Worm (Caenorhabditis elegans) whole organism, early embryonic: ENCODE data around the gene cal-1.

Source experiments
- B0310.2 ChIP-seq: sonication (generic microtip); optimal IDR thresholded peaks from 2 replicates; lab custom pipeline; 2016; ENCODE audit warnings: mild to moderate bottlenecking, missing genetic modification characterization, missing compliant biosample characterization
- F13C5.2 ChIP-seq: sonication (generic microtip); optimal IDR thresholded peaks from 2 replicates; lab custom pipeline; 2017; ENCODE audit warnings: mild to moderate bottlenecking, missing genetic modification characterization, inconsistent platforms, missing compliant biosample characterization
- aly-1 ChIP-seq: sonication (generic microtip); optimal IDR thresholded peaks from 2 replicates; lab custom pipeline; 2016; ENCODE audit warnings: missing genetic modification characterization, missing compliant biosample characterization
- ama-1 ChIP-seq: fragments of 150-350 bp; optimal IDR thresholded peaks from 2 replicates; lab custom pipeline; 2014
- ceh-13 ChIP-seq: fragments of 200-800 bp; sonication (Bioruptor generic); optimal IDR thresholded peaks from 2 replicates; lab custom pipeline; 2018; ENCODE audit warnings: mild to moderate bottlenecking, missing genetic modification characterization, missing compliant biosample characterization
- ceh-36 ChIP-seq: sonication (generic microtip); optimal IDR thresholded peaks from 2 replicates; lab custom pipeline; 2016; ENCODE audit warnings: missing genetic modification characterization, inconsistent platforms, missing compliant biosample characterization
- ets-7 ChIP-seq: sonication (generic microtip); optimal IDR thresholded peaks from 2 replicates; lab custom pipeline; 2016; ENCODE audit warnings: missing genotype, missing genetic modification characterization, missing compliant biosample characterization
- flt-1 ChIP-seq: fragments of 200-800 bp; sonication (Bioruptor generic); IDR thresholded peaks from 2 replicates; pipeline ENCODE4 v1.3.6; 2022; ENCODE audit warnings: missing genetic modification characterization, missing compliant biosample characterization
- hmbx-1 ChIP-seq: sonication (generic microtip); optimal IDR thresholded peaks from 2 replicates; lab custom pipeline; 2016; ENCODE audit warnings: mild to moderate bottlenecking, missing genetic modification characterization, missing compliant biosample characterization
- hmg-4 ChIP-seq: fragments of 200-800 bp; sonication (Bioruptor generic); optimal IDR thresholded peaks from 2 replicates; lab custom pipeline; 2018; ENCODE audit warnings: mild to moderate bottlenecking, missing genetic modification characterization, missing compliant biosample characterization
- hnd-1 ChIP-seq: sonication (generic microtip); optimal IDR thresholded peaks from 2 replicates; lab custom pipeline; 2016; ENCODE audit warnings: missing genetic modification characterization, missing compliant biosample characterization
- pes-1 ChIP-seq: fragments of 200-800 bp; sonication (Bioruptor generic); IDR thresholded peaks from 2 replicates; pipeline ENCODE4 v1.3.6; 2022; ENCODE audit warnings: missing genetic modification reagents, missing genetic modification characterization, missing compliant biosample characterization
- scrt-1 ChIP-seq: fragments of 200-800 bp; sonication (Bioruptor generic); IDR thresholded peaks from 2 replicates; pipeline ENCODE4 v1.3.6; 2022; ENCODE audit warnings: missing genetic modification characterization, missing compliant biosample characterization
- sea-1 ChIP-seq: fragments of 200-800 bp; sonication (Bioruptor generic); conservative IDR thresholded peaks from 2 replicates; pipeline ENCODE4 v1.3.6; 2022; ENCODE audit warnings: missing genetic modification characterization, missing compliant biosample characterization
- tbx-11 ChIP-seq: fragments of 200-800 bp; sonication (Bioruptor generic); IDR thresholded peaks from 2 replicates; pipeline ENCODE4 v1.3.6; 2022; ENCODE audit warnings: missing genetic modification characterization, missing compliant biosample characterization
- tbx-37 ChIP-seq: fragments of 200-800 bp; sonication (Bioruptor generic); conservative IDR thresholded peaks from 2 replicates; pipeline ENCODE4 v1.3.6; 2022; ENCODE audit warnings: missing genetic modification reagents, missing genetic modification characterization, missing compliant biosample characterization
- tra-4 ChIP-seq: sonication (generic microtip); optimal IDR thresholded peaks from 2 replicates; lab custom pipeline; 2017; ENCODE audit warnings: missing genetic modification characterization, missing compliant biosample characterization

Gene cal-1

DNA sequence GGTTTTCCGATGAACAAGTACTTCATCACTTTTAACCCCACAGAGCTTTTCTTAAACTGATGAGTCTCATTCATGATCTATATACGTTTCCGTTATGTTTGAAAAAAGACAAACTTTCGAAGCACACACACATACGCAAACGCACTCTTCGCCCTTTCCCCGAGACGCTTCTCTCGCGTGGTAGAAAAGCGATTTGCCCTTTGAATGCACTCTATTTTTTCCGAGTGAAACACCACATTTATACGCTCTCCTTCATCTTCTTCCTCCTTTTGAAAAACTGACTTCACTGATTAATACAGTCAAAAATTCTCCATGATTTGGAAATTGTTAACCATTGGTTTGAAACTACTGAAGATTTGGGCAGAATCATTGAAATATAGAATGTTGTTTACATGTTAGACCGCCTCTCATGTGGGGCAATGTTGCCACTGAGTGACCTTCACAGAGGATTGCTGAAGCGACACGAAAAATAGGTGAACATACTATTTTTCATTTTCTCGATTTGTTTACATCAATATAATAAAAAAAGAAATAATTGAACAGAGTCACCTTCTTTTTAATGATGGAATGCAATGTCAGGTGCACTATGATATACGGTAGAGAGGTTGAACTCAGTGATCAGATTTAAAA, 19.5 kb upstream of the cal-1 start:
- TF ChIP-seq scrt-1 (GFP tag; lab: Robert Waterston, UW) (no peak), flt-1 (no peak), F13C5.2 (no peak), pes-1 (no peak), ceh-13 (GFP tag; lab: Kevin White, UChicago) (no peak), tbx-11 (GFP tag; lab: Robert Waterston, UW) (no peak), tbx-37 (GFP tag; lab: Robert Waterston, UW) (no peak), B0310.2 (tag; lab: Kevin White, UChicago) (no peak), tra-4 (tag; lab: Kevin White, UChicago) (no peak), sea-1 (GFP tag; lab: Robert Waterston, UW) (no peak; the same call in 1 of the 2 replicates), aly-1 (tag; lab: Kevin White, UChicago) (no peak), hmg-4 (no peak), ets-7 (no peak)

DNA sequence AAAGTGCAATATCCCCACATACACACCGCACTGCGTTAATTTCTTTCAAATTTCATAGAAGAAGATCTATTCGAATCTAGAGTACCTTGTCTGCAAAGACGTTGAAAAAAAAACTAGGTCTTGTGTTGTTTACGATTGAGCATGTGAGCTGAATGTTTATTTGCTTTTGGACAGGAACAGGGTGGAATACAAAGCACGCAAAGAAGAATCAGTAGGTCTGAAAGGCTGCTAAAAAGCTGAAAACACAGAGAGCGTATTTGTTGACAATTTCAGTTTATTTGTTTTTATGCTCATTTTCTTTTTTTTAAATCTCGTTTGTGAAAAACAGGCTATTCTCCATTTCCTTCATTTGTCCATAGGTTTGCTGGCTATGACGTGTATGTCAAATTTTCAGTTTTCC, 17.9 kb upstream of the cal-1 start:
- TF ChIP-seq ceh-13 (GFP tag; lab: Kevin White, UChicago) (no peak), aly-1 (tag; lab: Kevin White, UChicago) (no peak), ama-1 (lab: Kevin White, UChicago) (no peak), F13C5.2 (no peak), tbx-37 (GFP tag; lab: Robert Waterston, UW) (no peak), ets-7 (no peak), tbx-11 (GFP tag; lab: Robert Waterston, UW) (no peak), scrt-1 (GFP tag; lab: Robert Waterston, UW) (no peak), hnd-1 (no peak), flt-1 (no peak), B0310.2 (tag; lab: Kevin White, UChicago) (no peak), sea-1 (GFP tag; lab: Robert Waterston, UW) (no peak), ceh-36 (tag; lab: Kevin White, UChicago) (no peak), tra-4 (tag; lab: Kevin White, UChicago) (no peak), hmbx-1 (tag; lab: Kevin White, UChicago) (no peak), pes-1 (no peak), hmg-4 (no peak)

DNA sequence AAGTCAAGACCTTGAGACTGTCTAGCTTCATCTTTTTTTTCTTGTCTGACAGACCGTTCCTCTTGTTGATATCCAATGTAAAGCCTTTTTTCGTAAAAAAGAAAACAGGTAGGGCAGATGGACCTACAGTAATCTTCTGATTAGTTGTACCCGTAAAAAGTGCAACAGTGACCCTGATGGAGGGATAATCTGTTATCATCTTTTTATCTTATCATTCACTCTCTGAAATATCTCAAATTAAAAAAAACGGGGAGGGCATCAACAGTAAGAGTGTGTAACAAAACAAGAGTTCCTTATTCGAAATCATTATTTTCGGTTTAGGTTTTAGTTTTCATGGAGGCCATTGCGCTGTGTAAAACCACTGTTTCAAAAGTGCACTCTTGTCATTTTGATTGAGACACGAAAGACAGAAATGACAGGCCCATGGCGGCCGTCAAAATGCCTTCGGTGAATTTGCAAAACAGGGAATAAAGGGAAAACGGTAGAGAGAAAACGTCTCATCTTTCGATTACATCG, 16.6 kb upstream of the cal-1 start:
- TF ChIP-seq hnd-1 (no peak), F13C5.2 (no peak), hmbx-1 (tag; lab: Kevin White, UChicago) (no peak), pes-1 (no peak), aly-1 (tag; lab: Kevin White, UChicago) (no peak), ama-1 (lab: Kevin White, UChicago) (no peak), scrt-1 (GFP tag; lab: Robert Waterston, UW) (no peak), tbx-37 (GFP tag; lab: Robert Waterston, UW) (no peak), ceh-13 (GFP tag; lab: Kevin White, UChicago) (no peak), ets-7 (no peak), tra-4 (tag; lab: Kevin White, UChicago) (no peak), flt-1 (no peak), sea-1 (GFP tag; lab: Robert Waterston, UW) (no peak), tbx-11 (GFP tag; lab: Robert Waterston, UW) (no peak), hmg-4 (no peak), B0310.2 (tag; lab: Kevin White, UChicago) (no peak), ceh-36 (tag; lab: Kevin White, UChicago) (no peak)

DNA sequence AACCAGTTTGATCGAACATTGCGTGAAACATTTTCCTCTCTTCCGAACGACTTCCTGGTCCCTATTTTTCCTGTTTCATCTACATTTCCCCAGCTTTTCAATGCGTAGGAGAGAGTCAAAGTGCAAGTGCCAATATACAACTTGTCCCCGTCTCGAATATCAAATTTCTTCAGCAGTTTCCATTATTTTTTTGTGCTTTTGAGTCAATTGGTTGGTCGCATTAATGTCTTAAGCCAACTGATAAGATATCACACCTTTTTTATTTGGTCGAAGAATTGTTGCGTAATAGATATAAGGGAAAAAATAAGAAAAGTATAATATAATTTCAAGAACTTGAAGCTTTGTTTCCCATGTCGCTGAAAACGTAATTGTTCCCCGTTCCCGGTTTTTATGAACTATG, 15.3 kb upstream of the cal-1 start:
- no peak for TF ChIP-seq flt-1
- no peak for TF ChIP-seq scrt-1 (GFP tag; lab: Robert Waterston, UW)
- TF ChIP-seq F13C5.2 = no peak
- no peak for TF ChIP-seq hnd-1
- TF ChIP-seq tbx-37 (GFP tag; lab: Robert Waterston, UW) = no peak
- TF ChIP-seq ama-1 (lab: Kevin White, UChicago) = no peak
- no peak for TF ChIP-seq ceh-36 (tag; lab: Kevin White, UChicago)
- no peak for TF ChIP-seq ets-7
- no peak for TF ChIP-seq hmg-4
- no peak for TF ChIP-seq aly-1 (tag; lab: Kevin White, UChicago)

DNA sequence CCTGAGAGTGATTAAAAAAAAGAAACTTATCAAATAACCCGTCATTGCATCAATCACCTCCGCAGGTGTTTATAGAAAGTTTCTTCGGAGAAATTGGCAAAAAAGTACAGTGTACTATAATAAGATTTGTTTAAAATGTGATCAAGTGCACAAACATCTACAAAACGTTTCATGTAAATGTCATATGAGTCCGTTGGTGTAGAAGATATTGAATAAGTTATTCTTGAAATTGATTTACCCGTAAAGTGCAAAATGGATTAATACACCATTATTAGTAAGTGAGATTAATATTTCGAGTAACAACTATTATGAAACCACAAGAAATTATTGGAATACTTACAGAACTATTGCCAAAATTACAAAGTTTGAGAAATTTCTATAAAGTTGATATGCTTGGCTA, 14.0 kb upstream of the cal-1 start:
- TF ChIP-seq ama-1 (lab: Kevin White, UChicago) = no peak

DNA sequence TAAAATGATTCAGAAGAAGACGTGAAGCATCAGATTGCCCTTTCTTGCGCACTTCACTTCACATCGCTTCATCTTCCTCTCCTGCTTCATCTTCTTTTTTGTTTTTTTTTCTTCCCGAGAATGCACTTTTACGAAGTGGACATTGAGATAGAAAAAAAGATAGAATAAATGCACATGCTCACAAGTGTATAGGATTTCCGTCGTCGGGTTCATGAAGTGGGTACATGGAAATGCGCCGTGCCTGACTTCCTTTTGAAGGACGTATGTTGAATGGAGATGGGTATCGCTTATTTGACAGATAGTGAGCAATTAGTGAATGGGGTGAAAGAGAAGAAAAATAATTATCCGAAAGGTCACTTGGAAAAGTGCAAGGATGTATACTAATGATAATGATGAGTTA, 13.1 kb upstream of the cal-1 start:
- TF ChIP-seq ets-7 (no peak), aly-1 (tag; lab: Kevin White, UChicago) (no peak), sea-1 (GFP tag; lab: Robert Waterston, UW) (no peak), ceh-13 (GFP tag; lab: Kevin White, UChicago) (no peak), flt-1 (no peak), tra-4 (tag; lab: Kevin White, UChicago) (no peak), ama-1 (lab: Kevin White, UChicago) (no peak), tbx-37 (GFP tag; lab: Robert Waterston, UW) (no peak), F13C5.2 (no peak)

DNA sequence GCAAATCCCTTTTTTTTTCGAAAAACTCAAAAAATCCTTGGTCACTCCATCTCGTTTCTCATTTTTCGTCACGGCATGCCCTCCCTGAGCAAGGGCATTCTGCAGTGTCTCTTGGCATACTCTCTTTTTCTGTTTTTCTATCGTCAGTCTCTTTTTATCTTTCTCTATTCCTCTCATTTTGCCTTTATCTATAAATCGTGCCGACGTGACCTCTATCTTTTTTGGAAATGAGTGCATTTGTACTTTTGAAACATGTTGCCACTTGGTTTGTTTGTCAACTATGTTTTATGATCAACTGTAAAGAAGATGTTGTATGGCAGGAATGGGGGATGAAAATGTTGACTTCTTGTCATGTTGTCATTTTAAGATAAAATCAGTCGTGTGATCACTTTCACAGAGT, 11.9 kb upstream of the cal-1 start:
- TF ChIP-seq F13C5.2 = no peak

DNA sequence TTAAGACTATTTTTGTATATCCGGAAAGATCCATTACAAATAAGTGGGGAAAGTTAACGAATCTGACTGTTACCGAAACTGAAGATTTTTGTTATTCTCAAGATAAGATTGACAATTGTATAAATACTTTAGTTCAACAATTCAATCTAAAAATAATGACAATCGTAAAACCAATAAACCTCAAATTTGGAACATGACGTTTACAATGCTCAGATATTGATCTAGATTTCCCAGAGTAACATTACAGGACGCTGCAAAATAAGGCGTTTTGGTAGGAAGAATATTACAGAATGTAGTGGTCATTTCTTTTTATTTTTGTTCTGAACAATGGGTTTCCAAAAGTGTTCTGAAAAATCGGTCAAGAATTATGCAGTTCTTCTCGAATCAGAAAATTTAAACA, 9.7 kb upstream of the cal-1 start, which contains the start of gene F45D3.1:
F45D3.1 (plus strand) TSS at position 301 of the 400 bp plus-strand sequence.
- TF ChIP-seq hnd-1 (no peak), tbx-11 (GFP tag; lab: Robert Waterston, UW) (no peak), F13C5.2 (no peak), tbx-37 (GFP tag; lab: Robert Waterston, UW) (no peak), B0310.2 (tag; lab: Kevin White, UChicago) (no peak), flt-1 (no peak), ceh-13 (GFP tag; lab: Kevin White, UChicago) (no peak), ets-7 (no peak), aly-1 (tag; lab: Kevin White, UChicago) (no peak), hmbx-1 (tag; lab: Kevin White, UChicago) (no peak), hmg-4 (no peak), sea-1 (GFP tag; lab: Robert Waterston, UW) (no peak), pes-1 (no peak), scrt-1 (GFP tag; lab: Robert Waterston, UW) (no peak), ceh-36 (tag; lab: Kevin White, UChicago) (no peak), tra-4 (tag; lab: Kevin White, UChicago) (no peak), ama-1 (lab: Kevin White, UChicago) (no peak)
